Fruit fly (Drosophila melanogaster) whole organism, adult: Measurements from ENCODE around the gene CG3117.

Experiments used
- CG11617 ChIP-seq: fragments of 200-800 bp; sonication (Bioruptor generic); optimal IDR thresholded peaks from 2 replicates; lab custom pipeline; 2017; ENCODE audit warnings: mild to moderate bottlenecking, missing biosample characterization, missing genetic modification reagents, missing genetic modification characterization
- CG12768 ChIP-seq: fragments of 200-800 bp; sonication (Bioruptor generic); optimal IDR thresholded peaks from 2 replicates; lab custom pipeline; 2017; ENCODE audit warnings: missing biosample characterization, missing genetic modification characterization, mild to moderate bottlenecking, moderate library complexity, missing genetic modification reagents
- CG14711 ChIP-seq: fragments of 200-800 bp; sonication (Bioruptor generic); optimal IDR thresholded peaks from 2 replicates; lab custom pipeline; 2018; ENCODE audit warnings: missing biosample characterization, mild to moderate bottlenecking, missing genetic modification characterization, moderate library complexity
- CG1620 ChIP-seq: fragments of 200-800 bp; sonication (Bioruptor generic); optimal IDR thresholded peaks from 2 replicates; lab custom pipeline; 2016; ENCODE audit warnings: missing biosample characterization, missing genetic modification characterization
- CG33017 ChIP-seq: fragments of 200-800 bp; sonication (Bioruptor generic); optimal IDR thresholded peaks from 2 replicates; lab custom pipeline; 2018; ENCODE audit warnings: missing biosample characterization, mild to moderate bottlenecking, missing genetic modification characterization, moderate library complexity
- CG5204 ChIP-seq: fragments of 200-800 bp; sonication (Bioruptor generic); optimal IDR thresholded peaks from 2 replicates; lab custom pipeline; 2016; ENCODE audit warnings: missing biosample characterization, missing genetic modification characterization
- CG7045 ChIP-seq: fragments of 200-800 bp; sonication (Bioruptor generic); optimal IDR thresholded peaks from 2 replicates; lab custom pipeline; 2017; ENCODE audit warnings: missing biosample characterization, mild to moderate bottlenecking, missing genetic modification characterization
- CG7101 ChIP-seq: fragments of 200-800 bp; sonication (Bioruptor generic); optimal IDR thresholded peaks from 2 replicates; lab custom pipeline; 2018; ENCODE audit warnings: missing biosample characterization, mild to moderate bottlenecking, missing genetic modification characterization, moderate library complexity
- Clk ChIP-seq: fragments of 200-800 bp; sonication (Bioruptor generic); optimal IDR thresholded peaks from 2 replicates; lab custom pipeline; 2017; ENCODE audit warnings: missing biosample characterization, missing genetic modification characterization
- Crg-1 ChIP-seq: fragments of 200-800 bp; sonication (Bioruptor generic); optimal IDR thresholded peaks from 2 replicates; lab custom pipeline; 2016; ENCODE audit warnings: missing biosample characterization, missing genetic modification characterization
- Hr96 ChIP-seq: fragments of 200-800 bp; sonication (Bioruptor generic); optimal IDR thresholded peaks from 2 replicates; lab custom pipeline; 2016; ENCODE audit warnings: missing biosample characterization, missing genetic modification characterization
- Mnt ChIP-seq: fragments of 200-800 bp; sonication (Bioruptor generic); optimal IDR thresholded peaks from 2 replicates; lab custom pipeline; 2016; ENCODE audit warnings: missing biosample characterization, mild to moderate bottlenecking, missing genetic modification characterization
- bab1 ChIP-seq: fragments of 200-800 bp; sonication (Bioruptor generic); optimal IDR thresholded peaks from 3 replicates; lab custom pipeline; 2019; ENCODE audit warnings: missing biosample characterization, mild to moderate bottlenecking, missing genetic modification characterization, moderate library complexity
- cic ChIP-seq: fragments of 200-800 bp; sonication (Bioruptor generic); optimal IDR thresholded peaks from 2 replicates; lab custom pipeline; 2017; ENCODE audit warnings: missing biosample characterization, mild to moderate bottlenecking, missing genetic modification characterization, moderate library complexity
- cnc ChIP-seq, 2 experiments: fragments of >200 bp; optimal IDR thresholded peaks; 2 replicates each; lab custom pipeline; 2017
- kay ChIP-seq: fragments of 200-800 bp; sonication (Bioruptor generic); peaks from one replicate; lab custom pipeline; 2016; ENCODE audit warnings: missing biosample characterization, missing genetic modification characterization, borderline replicate concordance
- ovo ChIP-seq: fragments of 200-800 bp; sonication (Bioruptor generic); optimal IDR thresholded peaks from 2 replicates; lab custom pipeline; 2016; ENCODE audit warnings: missing biosample characterization, missing genetic modification characterization
- pad ChIP-seq: fragments of 200-800 bp; sonication (Bioruptor generic); optimal IDR thresholded peaks from 3 replicates; lab custom pipeline; 2017; ENCODE audit warnings: missing biosample characterization, missing genetic modification characterization, mild to moderate bottlenecking, moderate library complexity, missing genetic modification reagents
- tj ChIP-seq: fragments of 200-800 bp; sonication (Bioruptor generic); optimal IDR thresholded peaks from 3 replicates; lab custom pipeline; 2017; ENCODE audit warnings: missing biosample characterization, mild to moderate bottlenecking, missing genetic modification characterization, moderate library complexity
- toe ChIP-seq: fragments of 200-800 bp; sonication (Bioruptor generic); optimal IDR thresholded peaks from 2 replicates; lab custom pipeline; 2016; ENCODE audit warnings: missing biosample characterization, missing genetic modification characterization

The CG3117 gene

dm6 chr2L:2886226-2886569, 39.2 kb upstream of the CG3117 start:
- TF ChIP-seq CG7101 (tag; lab: Kevin White, UChicago) (no peak), cnc (optimal IDR thresholded peaks at IDR 0.05; lab: Kevin White, UChicago) (no peak), ovo (GFP tag; lab: Kevin White, UChicago) (no peak), cic (GFP tag; lab: Kevin White, UChicago) (no peak), pad (GFP tag; lab: Kevin White, UChicago) (no peak), Crg-1 (no peak), CG14711 (tag; lab: Kevin White, UChicago) (no peak), tj (GFP tag; lab: Kevin White, UChicago) (no peak), Mnt (GFP tag; lab: Kevin White, UChicago) (no peak)

DNA sequence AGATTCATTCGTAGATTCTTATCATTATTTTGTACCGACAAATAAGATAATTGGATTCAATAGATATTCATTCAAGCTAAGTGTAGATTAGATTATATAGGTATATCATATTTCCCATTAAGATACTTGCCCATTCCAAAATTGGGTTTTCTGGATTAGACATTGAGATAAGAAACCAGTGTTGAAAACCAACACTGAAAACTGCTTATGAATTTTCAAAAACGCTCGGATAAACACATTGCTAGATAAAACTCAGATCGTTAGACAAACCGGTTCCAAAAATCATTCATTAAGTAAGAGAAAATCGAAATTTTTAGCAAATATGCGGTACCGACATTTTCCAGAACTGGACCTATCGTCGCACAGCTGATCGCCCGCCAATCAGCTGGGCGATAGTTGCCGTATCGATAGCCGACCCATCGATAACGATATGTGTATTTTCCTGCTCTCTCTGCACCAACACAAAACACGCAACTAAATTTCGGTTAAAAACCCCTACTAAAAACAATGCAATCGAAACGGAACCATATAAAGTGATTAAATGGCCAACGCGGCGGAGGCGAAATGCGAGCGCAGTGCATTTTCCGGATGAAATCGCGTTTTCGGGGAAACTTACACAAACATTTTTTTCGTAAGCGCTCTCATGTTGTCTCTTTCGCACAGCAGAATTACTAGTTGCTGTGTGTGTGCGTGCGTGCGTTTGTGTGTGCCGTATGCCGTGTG, 38.7 kb upstream of the CG3117 start, which contains the start of the genes NTPase and lilli:
NTPase (minus strand) TSS at position 348 of the 723 bp plus-strand sequence.
lilli (plus strand) TSS at position 427 of the 723 bp plus-strand sequence.
- TF ChIP-seq CG12768 (GFP tag; lab: Kevin White, UChicago) (peak; percentile 42), Mnt (GFP tag; lab: Kevin White, UChicago) (peak; percentile 3), Crg-1 (peak; percentile 57), CG33017 (tag; lab: Kevin White, UChicago) (no peak), bab1 (GFP tag; lab: Kevin White, UChicago) (peak; percentile 58), pad (GFP tag; lab: Kevin White, UChicago) (peak; percentile 47), CG14711 (tag; lab: Kevin White, UChicago) (peak; percentile 24), ovo (GFP tag; lab: Kevin White, UChicago) (peak; percentile 1), kay (peak; percentile 42), CG7101 (tag; lab: Kevin White, UChicago) (peak; percentile 44), cic (GFP tag; lab: Kevin White, UChicago) (peak; percentile 76), CG1620 (GFP tag; lab: Kevin White, UChicago) (peak; percentile 11), CG7045 (GFP tag; lab: Kevin White, UChicago) (no peak), CG11617 (GFP tag; lab: Kevin White, UChicago) (peak; percentile 0), Clk (GFP tag; lab: Kevin White, UChicago) (no peak), CG5204 (GFP tag; lab: Kevin White, UChicago) (no peak), tj (GFP tag; lab: Kevin White, UChicago) (no peak)

dm6 chr2L:2884683-2885502, 37.9 kb upstream of the CG3117 start:
- TF ChIP-seq CG14711 (tag; lab: Kevin White, UChicago): peak; percentile 38
- TF ChIP-seq CG33017 (tag; lab: Kevin White, UChicago): peak; percentile 52
- peak; percentile 53 for TF ChIP-seq CG12768 (GFP tag; lab: Kevin White, UChicago)
- peak; percentile 69 for TF ChIP-seq CG1620 (GFP tag; lab: Kevin White, UChicago)
- peak; percentile 71 for TF ChIP-seq bab1 (GFP tag; lab: Kevin White, UChicago)
- TF ChIP-seq Clk (GFP tag; lab: Kevin White, UChicago): no peak
- peak; percentile 30 for TF ChIP-seq CG7101 (tag; lab: Kevin White, UChicago)
- no peak for TF ChIP-seq CG5204 (GFP tag; lab: Kevin White, UChicago)
- TF ChIP-seq Hr96 (GFP tag; lab: Kevin White, UChicago): peak; percentile 35
- TF ChIP-seq CG11617 (GFP tag; lab: Kevin White, UChicago): peak; percentile 67
- TF ChIP-seq Crg-1: no peak
- TF ChIP-seq pad (GFP tag; lab: Kevin White, UChicago): no peak
- TF ChIP-seq CG7045 (GFP tag; lab: Kevin White, UChicago): no peak
- TF ChIP-seq kay: no peak
- peak; percentile 30 to 77 for TF ChIP-seq cnc (optimal IDR thresholded peaks at IDR 0.05; lab: Kevin White, UChicago)
- peak; percentile 92 for TF ChIP-seq Mnt (GFP tag; lab: Kevin White, UChicago)
- peak; percentile 72 for TF ChIP-seq cic (GFP tag; lab: Kevin White, UChicago)
- TF ChIP-seq tj (GFP tag; lab: Kevin White, UChicago): peak; percentile 37
- no peak for TF ChIP-seq ovo (GFP tag; lab: Kevin White, UChicago)
- TF ChIP-seq toe (GFP tag; lab: Kevin White, UChicago): peak; percentile 27

dm6 chr2L:2883703-2884294, 36.8 kb upstream of the CG3117 start:
- TF ChIP-seq cnc (optimal IDR thresholded peaks at IDR 0.05; lab: Kevin White, UChicago) (no peak), kay (peak; percentile 92)

DNA sequence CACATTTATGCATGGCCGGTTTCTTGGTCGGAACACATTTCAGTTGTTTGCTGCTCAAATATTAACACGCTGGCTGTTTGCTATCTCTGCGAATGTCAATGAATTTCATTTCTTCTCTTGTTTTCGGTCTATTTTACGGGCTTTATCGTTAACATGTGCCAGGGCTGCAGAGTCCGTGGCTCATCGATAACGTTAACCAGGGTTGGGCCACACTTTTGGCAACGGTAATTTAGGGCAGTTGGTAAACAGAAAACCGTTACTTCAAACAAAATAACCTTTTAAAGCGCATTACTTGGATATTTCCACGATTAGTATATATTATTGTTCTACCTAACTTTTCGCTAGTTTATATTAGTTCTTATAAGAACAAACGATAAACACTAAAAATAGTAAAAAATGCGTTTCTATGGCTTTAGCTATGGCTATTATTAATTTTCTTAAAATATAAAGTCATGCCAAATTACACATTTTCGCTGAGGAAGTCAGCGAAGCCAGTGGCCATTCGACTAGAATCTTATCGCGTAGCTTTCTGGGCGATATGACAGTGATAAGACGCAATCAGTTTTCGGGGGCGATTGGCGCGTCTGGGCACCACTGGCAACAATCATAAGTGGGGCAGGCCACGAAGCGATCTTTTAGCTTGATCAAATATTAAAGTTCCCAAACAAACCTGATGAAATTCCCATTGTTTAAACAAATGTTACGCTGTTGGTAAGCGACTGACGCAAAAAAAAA, 36.1 kb upstream of the CG3117 start:
- TF ChIP-seq CG14711 (tag; lab: Kevin White, UChicago) (peak; percentile 26), Mnt (GFP tag; lab: Kevin White, UChicago) (peak; percentile 29), cnc (optimal IDR thresholded peaks at IDR 0.05; lab: Kevin White, UChicago) (no peak), CG7101 (tag; lab: Kevin White, UChicago) (peak; percentile 13), CG1620 (GFP tag; lab: Kevin White, UChicago) (no peak), CG12768 (GFP tag; lab: Kevin White, UChicago) (peak; percentile 31), toe (GFP tag; lab: Kevin White, UChicago) (peak; percentile 24), Hr96 (GFP tag; lab: Kevin White, UChicago) (peak; percentile 40), tj (GFP tag; lab: Kevin White, UChicago) (peak; percentile 14), CG11617 (GFP tag; lab: Kevin White, UChicago) (peak; percentile 56), kay (no peak), ovo (GFP tag; lab: Kevin White, UChicago) (peak; percentile 86), CG5204 (GFP tag; lab: Kevin White, UChicago) (no peak), CG33017 (tag; lab: Kevin White, UChicago) (peak; percentile 7), cic (GFP tag; lab: Kevin White, UChicago) (no peak), pad (GFP tag; lab: Kevin White, UChicago) (no peak), CG7045 (GFP tag; lab: Kevin White, UChicago) (peak; percentile 25), Clk (GFP tag; lab: Kevin White, UChicago) (no peak), bab1 (GFP tag; lab: Kevin White, UChicago) (no peak), Crg-1 (no peak)
